Worm (Caenorhabditis elegans): ENCODE results near the gene vha-9.

ce11 chrII:10271093-10271492, 32.4 kb downstream of the vha-9 start, which contains the start of gene F54B3.4:
- no peak for TF ChIP-seq fkh-3 (tag; optimal IDR thresholded peaks at IDR 0.05)
- no peak for TF ChIP-seq pha-4 (tag; optimal IDR thresholded peaks at IDR 0.05)
- no peak for TF ChIP-seq lag-1 (GFP tag; IDR thresholded peaks at IDR 0.05)
- TF ChIP-seq attf-6 (GFP tag; IDR thresholded peaks at IDR 0.05) = no peak
